Worm (Caenorhabditis elegans): ENCODE data around the gene pat-9.

Gene pat-9

DNA sequence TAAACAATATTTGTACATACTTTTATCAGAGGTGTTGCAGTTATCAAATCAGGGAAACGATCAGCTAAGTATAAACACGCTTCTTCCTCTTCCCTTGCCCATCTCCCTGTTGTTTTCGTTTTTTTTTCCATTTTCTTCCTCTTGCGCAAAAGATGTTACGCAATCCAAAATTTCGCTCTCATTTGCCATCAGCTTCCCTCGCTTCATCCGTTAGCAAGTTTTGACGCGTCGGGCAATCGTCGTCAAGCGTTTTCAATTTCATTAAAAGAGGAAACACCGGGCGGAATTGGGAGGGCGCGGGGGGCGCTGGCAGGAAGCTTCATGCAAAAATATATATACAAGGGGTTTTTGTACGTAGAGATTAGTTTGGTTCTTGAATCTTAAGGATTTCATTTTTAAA lies 6.8 kb upstream of the pat-9 start:
- TF ChIP-seq him-1 (tag; optimal IDR thresholded peaks at IDR 0.05) (no peak), W03F9.2 (tag; optimal IDR thresholded peaks at IDR 0.05) (no peak), dao-5 (tag; optimal IDR thresholded peaks at IDR 0.05) (no peak)

DNA sequence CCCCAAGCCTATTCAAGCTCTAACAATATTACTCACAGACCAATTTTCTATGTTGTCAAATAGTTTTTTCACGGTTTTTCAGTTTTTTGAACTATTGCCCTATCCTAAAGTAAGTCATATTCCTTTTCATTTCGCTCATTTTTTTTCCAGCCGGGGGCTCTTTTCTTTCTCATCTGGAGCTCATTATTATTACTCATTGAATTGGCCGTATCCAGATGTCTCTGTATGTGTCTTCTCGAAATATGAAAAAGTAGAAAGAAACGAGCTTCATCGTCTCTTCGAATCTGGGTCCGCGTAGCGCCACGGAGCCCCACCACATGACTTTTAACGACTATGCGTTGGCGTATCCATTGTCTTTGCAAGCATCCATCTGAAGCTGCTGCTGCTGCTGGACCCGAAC lies 6.2 kb upstream of the pat-9 start:
- TF ChIP-seq him-1 (tag; optimal IDR thresholded peaks at IDR 0.05): no peak
- TF ChIP-seq W03F9.2 (tag; optimal IDR thresholded peaks at IDR 0.05): no peak
- no peak for TF ChIP-seq dao-5 (tag; optimal IDR thresholded peaks at IDR 0.05)

DNA sequence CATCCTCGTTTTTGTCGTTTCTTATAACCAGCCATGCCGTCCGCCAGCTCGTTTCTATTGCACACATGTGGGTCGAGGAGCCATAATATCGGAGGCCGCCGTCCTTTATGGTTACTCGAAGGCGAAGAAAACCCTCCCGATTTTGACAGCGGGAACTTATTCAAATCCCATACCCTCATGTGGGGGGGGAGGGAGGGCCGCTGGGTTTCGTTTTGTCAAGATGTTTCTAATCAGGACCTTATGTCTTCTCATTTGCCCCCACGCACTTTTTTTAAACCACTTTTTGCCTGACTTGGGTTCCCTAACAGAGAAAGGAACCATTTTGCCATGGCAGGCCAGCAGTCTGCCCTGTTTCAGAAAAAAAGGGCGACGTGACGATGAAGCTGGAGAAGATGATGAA lies 4.2 kb upstream of the pat-9 start:
- TF ChIP-seq W03F9.2 (tag; optimal IDR thresholded peaks at IDR 0.05): no peak
- no peak for TF ChIP-seq dao-5 (tag; optimal IDR thresholded peaks at IDR 0.05)
- no peak for TF ChIP-seq him-1 (tag; optimal IDR thresholded peaks at IDR 0.05)

DNA sequence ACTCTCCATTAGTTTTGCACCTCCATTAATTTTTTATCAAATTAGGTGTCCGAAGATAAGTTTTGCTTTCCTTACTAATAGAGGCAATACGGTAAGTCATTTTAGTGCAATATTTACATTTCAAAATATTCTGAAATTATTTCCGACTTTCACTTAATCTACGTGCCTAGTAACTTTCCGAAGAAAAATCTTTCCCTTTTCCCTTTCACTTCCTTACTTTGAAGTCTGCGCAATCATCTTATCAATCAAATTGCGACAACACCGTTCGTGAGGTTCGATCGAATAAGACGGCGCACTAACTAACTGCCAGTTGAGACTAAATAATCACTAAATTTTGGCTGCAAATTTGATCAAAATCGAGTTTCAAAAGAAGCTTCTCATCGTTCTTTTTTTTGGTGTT lies 2.8 kb upstream of the pat-9 start:
- TF ChIP-seq W03F9.2 (tag; optimal IDR thresholded peaks at IDR 0.05) (no peak), him-1 (tag; optimal IDR thresholded peaks at IDR 0.05) (no peak), dao-5 (tag; optimal IDR thresholded peaks at IDR 0.05) (no peak)

DNA sequence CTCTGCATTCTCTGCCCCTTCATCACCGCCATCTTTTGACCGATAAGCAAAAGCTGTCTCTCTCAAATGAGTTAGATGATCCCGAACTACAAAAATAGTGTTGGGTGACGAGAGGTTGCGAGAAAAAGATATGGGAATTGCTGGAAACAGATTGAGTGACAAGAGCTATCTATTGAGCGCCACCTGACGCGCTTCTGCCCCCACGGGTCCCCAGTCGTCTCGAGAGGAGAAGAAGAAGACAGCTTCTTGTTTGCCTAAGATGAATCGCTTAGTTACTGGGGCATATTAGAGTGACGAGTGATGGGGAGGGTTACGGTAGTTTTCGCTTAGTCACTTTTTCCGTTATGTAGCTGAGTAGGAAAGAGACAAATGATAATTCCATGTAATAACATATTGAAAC lies 2.1 kb upstream of the pat-9 start:
- no peak for TF ChIP-seq him-1 (tag; optimal IDR thresholded peaks at IDR 0.05)
- TF ChIP-seq dao-5 (tag; optimal IDR thresholded peaks at IDR 0.05): no peak
- TF ChIP-seq W03F9.2 (tag; optimal IDR thresholded peaks at IDR 0.05): no peak

DNA sequence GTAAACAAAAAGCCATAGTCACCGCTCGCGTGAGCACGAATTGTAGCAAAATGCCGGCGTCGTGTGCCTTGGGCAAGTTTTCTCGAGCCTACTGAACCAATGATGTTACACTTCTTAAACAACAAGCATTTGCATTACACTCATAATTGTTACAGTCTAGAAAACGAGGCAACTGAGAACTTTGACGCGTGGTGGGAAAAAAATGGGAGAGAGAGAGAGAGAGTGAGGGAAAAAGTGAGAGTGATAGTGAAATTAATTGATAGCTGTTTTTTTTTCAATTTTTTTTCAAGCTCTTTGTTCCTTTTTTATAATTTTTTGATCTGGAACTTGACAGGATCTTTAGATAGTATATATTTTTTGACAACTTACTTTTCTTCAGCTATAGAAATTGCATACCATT lies 1.5 kb upstream of the pat-9 start:
- TF ChIP-seq dao-5 (tag; optimal IDR thresholded peaks at IDR 0.05) (no peak), W03F9.2 (tag; optimal IDR thresholded peaks at IDR 0.05) (no peak), him-1 (tag; optimal IDR thresholded peaks at IDR 0.05) (no peak)

DNA sequence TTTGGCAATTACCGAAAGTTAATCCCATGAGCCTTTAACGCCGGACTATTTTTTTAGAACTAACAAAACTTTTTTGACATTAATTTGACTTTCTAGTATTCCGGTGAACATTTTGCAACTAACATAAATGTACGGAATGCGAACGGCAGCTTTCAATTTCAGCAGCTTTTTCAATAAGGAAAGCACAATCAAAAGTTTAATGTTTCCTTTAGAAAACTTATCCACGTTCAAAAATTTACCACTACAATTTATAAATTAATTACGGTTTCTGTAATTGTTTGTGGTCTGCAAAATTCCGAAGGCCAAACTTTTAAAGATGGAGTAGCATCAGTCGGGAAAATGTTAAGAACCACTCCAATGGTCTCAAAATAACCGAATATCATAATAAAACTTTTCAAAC lies 3.7 kb downstream of the pat-9 start, which contains the start of gene osm-1:
osm-1 (plus strand) TSS at position 301 of the 400 bp plus-strand sequence.
- TF ChIP-seq W03F9.2 (tag; optimal IDR thresholded peaks at IDR 0.05) (no peak), dao-5 (tag; optimal IDR thresholded peaks at IDR 0.05) (no peak), him-1 (tag; optimal IDR thresholded peaks at IDR 0.05) (no peak)

DNA sequence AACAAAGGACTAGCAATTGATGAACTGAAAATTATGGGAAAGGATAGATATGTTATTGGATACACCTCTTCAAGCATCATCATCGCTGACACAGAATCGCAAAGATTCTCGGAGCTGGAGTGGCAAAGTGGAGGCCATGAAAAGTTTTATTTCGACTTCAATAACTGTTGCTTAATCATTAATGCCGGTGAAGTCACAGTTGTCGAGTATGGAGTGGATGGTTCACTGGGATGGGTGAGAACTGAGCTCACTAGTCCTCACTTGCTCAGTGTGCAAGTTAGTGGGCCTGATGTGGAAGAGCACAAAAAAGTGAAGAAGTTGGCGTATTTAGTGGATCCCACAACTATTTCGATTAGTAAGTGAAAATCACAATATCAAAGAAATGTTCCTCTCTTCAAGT lies 7.2 kb downstream of the pat-9 start:
- TF ChIP-seq dao-5 (tag; optimal IDR thresholded peaks at IDR 0.05) (no peak), him-1 (tag; optimal IDR thresholded peaks at IDR 0.05) (no peak), W03F9.2 (tag; optimal IDR thresholded peaks at IDR 0.05) (no peak)

DNA sequence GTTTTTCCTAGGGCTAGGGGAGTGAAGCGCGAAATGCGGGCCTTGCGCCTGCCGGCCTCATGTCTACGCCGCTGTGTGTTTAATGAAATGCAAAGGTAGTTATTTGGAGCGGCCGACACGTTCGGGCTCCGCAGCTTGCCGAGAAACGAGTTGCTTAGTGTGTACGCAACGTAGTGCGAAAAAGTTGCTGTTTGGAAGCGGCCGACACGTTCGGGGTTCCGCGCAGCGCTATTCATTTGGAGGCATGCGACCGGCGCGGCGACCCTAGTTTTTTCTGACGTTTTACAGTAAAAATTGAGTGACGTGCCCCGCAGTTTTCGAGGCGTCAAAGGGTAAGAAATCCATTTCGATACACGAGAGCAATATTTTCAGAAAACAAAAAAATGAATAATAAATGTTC lies 9.0 kb downstream of the pat-9 start:
- TF ChIP-seq dao-5 (tag; optimal IDR thresholded peaks at IDR 0.05) (no peak), W03F9.2 (tag; optimal IDR thresholded peaks at IDR 0.05) (no peak)

DNA sequence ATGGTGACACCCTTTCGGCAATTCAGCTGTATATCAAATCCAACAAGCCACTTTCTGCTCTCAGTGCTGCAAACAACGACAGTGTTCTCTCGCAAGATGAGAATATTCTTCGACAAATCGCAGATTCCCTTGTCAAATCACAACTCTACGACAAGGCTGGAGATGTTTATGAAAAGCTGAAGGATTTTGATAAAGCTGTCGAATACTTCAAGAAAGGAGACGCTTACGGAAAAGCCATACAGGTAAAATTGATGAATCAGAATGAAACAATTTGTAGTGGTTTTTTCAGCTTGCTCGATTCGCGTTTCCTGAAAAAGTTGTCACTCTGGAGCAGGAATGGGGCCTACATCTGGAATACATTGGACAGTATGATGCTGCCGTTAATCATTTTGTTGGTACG lies 9.4 kb downstream of the pat-9 start:
- TF ChIP-seq W03F9.2 (tag; optimal IDR thresholded peaks at IDR 0.05) (no peak), dao-5 (tag; optimal IDR thresholded peaks at IDR 0.05) (no peak), him-1 (tag; optimal IDR thresholded peaks at IDR 0.05) (no peak)

DNA sequence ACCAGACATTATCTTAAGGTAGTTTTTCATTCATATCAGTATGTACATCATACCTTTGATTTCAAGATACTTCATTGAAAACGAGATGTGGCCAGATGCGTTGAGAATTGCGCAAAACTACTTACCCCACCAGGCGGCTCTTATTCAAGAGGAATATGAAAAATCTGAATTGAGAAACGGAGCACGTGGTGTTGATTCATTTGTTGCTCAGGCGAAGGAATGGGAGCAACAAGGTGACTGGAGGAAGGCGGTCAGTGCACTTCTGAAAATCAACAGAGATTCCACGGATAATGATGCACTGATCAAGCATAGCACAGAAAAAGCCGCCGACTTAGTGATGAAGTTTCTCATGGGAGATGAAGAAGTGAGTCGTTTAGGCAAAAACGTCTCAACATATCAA lies 11.6 kb downstream of the pat-9 start:
- TF ChIP-seq him-1 (tag; optimal IDR thresholded peaks at IDR 0.05) (no peak), dao-5 (tag; optimal IDR thresholded peaks at IDR 0.05) (no peak), W03F9.2 (tag; optimal IDR thresholded peaks at IDR 0.05) (no peak)

DNA sequence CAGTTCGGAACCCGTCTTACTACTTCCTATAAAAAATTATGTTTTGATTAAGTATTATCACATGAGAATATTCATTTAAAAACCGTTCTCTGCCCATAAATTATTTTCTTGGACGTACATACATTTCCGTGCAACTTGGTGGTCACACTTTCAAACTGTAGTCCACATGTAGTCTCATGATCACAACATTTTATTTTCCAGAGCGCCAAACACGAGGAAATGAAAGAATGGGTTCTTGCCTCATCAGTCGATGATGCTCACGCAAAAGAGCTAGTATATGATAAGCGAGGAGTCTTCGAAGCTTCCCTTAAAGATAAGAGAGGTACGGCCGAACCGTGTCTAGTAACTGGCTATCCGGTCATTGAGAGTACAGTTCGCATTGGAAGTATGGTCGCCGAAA lies 13.9 kb downstream of the pat-9 start:
- TF ChIP-seq dao-5 (tag; optimal IDR thresholded peaks at IDR 0.05): no peak
- no peak for TF ChIP-seq W03F9.2 (tag; optimal IDR thresholded peaks at IDR 0.05)
- TF ChIP-seq him-1 (tag; optimal IDR thresholded peaks at IDR 0.05): no peak

DNA sequence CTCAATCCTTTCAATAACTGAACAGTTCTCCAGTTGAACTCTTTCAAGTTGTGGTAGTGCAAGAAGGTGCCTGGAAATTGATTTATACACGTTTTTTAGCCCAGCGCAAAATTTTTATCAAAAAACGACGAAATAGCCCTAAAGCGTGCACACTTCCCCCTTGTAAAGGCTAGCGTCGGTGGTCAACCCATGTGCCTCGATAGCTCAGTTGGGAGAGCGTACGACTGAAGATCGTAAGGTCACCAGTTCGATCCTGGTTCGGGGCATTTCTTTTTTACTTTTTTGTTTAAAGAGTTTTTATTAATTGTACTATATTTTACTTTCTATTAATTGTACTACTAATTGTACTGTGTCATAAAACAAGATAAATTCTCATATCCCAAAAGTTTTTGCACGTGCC lies 14.6 kb downstream of the pat-9 start:
- TF ChIP-seq dao-5 (tag; optimal IDR thresholded peaks at IDR 0.05) (no peak), him-1 (tag; optimal IDR thresholded peaks at IDR 0.05) (no peak), W03F9.2 (tag; optimal IDR thresholded peaks at IDR 0.05) (no peak)

DNA sequence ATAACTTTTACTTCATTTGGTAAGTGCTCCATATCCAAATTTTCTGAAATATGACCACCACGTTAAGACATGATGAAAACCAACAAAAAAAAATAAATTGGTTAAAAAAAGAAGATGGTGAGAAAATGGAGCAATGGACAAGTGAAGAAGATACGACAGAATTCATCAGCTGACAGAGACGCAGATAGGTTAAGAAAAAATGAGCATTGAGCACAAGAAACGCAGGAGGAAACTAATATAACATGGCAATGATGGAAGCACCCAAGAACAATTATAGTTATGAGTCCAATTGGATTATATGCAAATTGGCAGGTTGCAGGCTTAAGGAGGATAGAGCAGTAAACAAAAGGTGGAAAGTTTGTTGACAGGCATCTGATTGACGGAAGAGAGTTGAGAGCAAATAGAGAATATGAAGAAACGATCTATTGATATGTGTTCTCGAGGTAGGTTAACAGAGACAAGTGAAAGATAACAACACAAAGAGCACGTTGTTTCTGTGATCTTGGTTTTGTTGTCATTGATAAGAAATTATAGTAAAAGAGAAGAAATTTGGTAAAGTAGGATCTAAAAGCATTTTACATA lies 17.2 kb downstream of the pat-9 start, which contains the start of gene K08B5.2:
K08B5.2 (minus strand) TSS at position 43 of the 582 bp plus-strand sequence.
- no peak for TF ChIP-seq W03F9.2 (tag; optimal IDR thresholded peaks at IDR 0.05)
- no peak for TF ChIP-seq him-1 (tag; optimal IDR thresholded peaks at IDR 0.05)
- no peak for TF ChIP-seq dao-5 (tag; optimal IDR thresholded peaks at IDR 0.05)

DNA sequence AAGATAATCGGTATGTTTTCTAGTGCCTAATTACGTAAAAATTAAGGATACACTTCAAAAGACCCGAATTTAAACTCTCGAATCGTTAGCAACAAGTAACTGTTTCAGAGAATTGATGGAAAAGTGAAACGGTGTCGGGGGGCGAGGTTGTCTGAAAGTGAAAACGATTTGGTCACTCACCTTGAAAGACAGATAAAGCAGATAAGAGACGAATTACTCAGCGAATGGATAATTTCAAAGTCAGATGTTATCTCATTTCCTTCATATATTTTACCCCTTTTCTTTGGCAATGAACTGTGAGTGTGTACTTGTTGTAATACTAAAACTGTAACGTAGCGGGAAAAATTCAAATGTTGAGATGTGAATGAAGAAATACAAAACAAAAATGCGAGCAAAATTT lies 19.0 kb downstream of the pat-9 start:
- TF ChIP-seq W03F9.2 (tag; optimal IDR thresholded peaks at IDR 0.05) (no peak), dao-5 (tag; optimal IDR thresholded peaks at IDR 0.05) (no peak), him-1 (tag; optimal IDR thresholded peaks at IDR 0.05) (no peak)

Data from whole organism, L4/young adult.